Worm (Caenorhabditis elegans): ENCODE measurements around the gene ZK1307.2.

- TF ChIP-seq skn-1 (tag; optimal IDR thresholded peaks at IDR 0.05), result peak; percentile 56
- TF ChIP-seq swsn-7 (tag; optimal IDR thresholded peaks at IDR 0.05), result peak; percentile 70
- no peak for TF ChIP-seq C04F5.9 (tag; optimal IDR thresholded peaks at IDR 0.05)
- peak; percentile 40 to 53 (median 50) for TF ChIP-seq dpl-1 (GFP tag; optimal IDR thresholded peaks at IDR 0.05)
- peak; percentile 68 for TF ChIP-seq ztf-4 (tag; optimal IDR thresholded peaks at IDR 0.05)
- TF ChIP-seq nhr-84 (tag; optimal IDR thresholded peaks at IDR 0.05), result no peak
- no peak for TF ChIP-seq hpl-2 (GFP tag; optimal IDR thresholded peaks at IDR 0.05)
- no peak for TF ChIP-seq nhr-76 (tag; optimal IDR thresholded peaks at IDR 0.05)
- peak; percentile 82 for TF ChIP-seq ama-1 (optimal IDR thresholded peaks at IDR 0.05)
- TF ChIP-seq nhr-77 (tag; optimal IDR thresholded peaks at IDR 0.05), result peak; percentile 59
- peak; percentile 56 for TF ChIP-seq nhr-11 (tag; optimal IDR thresholded peaks at IDR 0.05)
These were observed 7.6 kb downstream of the ZK1307.2 start for ce11 chrII:9646122-9646555.

All from whole organism, L1 larva.